Worm (Caenorhabditis elegans): ENCODE data around the gene mutd-1.
A peak's percentile ranks its signal among the peaks of the same experiment; 100 is the strongest.

Gene mutd-1

ce11 chrIV:7153362-7153761 lies 19.5 kb upstream of the mutd-1 start, which contains the start of gene C34D4.3:
Gene C34D4.3 (plus strand): TSS chrIV:7153662.
- TF ChIP-seq hmbx-1 (tag; optimal IDR thresholded peaks at IDR 0.05) (no peak), ceh-36 (tag; optimal IDR thresholded peaks at IDR 0.05) (no peak), ama-1 (optimal IDR thresholded peaks at IDR 0.05) (no peak), tbx-11 (GFP tag; IDR thresholded peaks at IDR 0.05) (no peak), hnd-1 (tag; optimal IDR thresholded peaks at IDR 0.05) (no peak), hmg-4 (GFP tag; optimal IDR thresholded peaks at IDR 0.05) (no peak), F13C5.2 (tag; optimal IDR thresholded peaks at IDR 0.05) (no peak), ceh-13 (GFP tag; optimal IDR thresholded peaks at IDR 0.05) (no peak), tbx-37 (GFP tag; conservative IDR thresholded peaks at IDR 0.05) (no peak), sea-1 (GFP tag; conservative IDR thresholded peaks at IDR 0.05) (no peak), flt-1 (GFP tag; IDR thresholded peaks at IDR 0.05) (no peak), tra-4 (tag; optimal IDR thresholded peaks at IDR 0.05) (no peak), pes-1 (GFP tag; IDR thresholded peaks at IDR 0.05) (no peak), ets-7 (tag; optimal IDR thresholded peaks at IDR 0.05) (no peak), aly-1 (tag; optimal IDR thresholded peaks at IDR 0.05) (no peak), B0310.2 (tag; optimal IDR thresholded peaks at IDR 0.05) (no peak)

ce11 chrIV:7152409-7152808 lies 18.5 kb upstream of the mutd-1 start, which contains the start of gene col-113:
Gene col-113 (minus strand): TSS chrIV:7152509.
- TF ChIP-seq tra-4 (tag; optimal IDR thresholded peaks at IDR 0.05) (no peak), sea-1 (GFP tag; conservative IDR thresholded peaks at IDR 0.05) (no peak), hmg-4 (GFP tag; optimal IDR thresholded peaks at IDR 0.05) (no peak), aly-1 (tag; optimal IDR thresholded peaks at IDR 0.05) (no peak)

- TF ChIP-seq flt-1 (GFP tag; IDR thresholded peaks at IDR 0.05) (no peak), ceh-13 (GFP tag; optimal IDR thresholded peaks at IDR 0.05) (no peak), tra-4 (tag; optimal IDR thresholded peaks at IDR 0.05) (no peak), hnd-1 (tag; optimal IDR thresholded peaks at IDR 0.05) (no peak), pes-1 (GFP tag; IDR thresholded peaks at IDR 0.05) (no peak), scrt-1 (GFP tag; IDR thresholded peaks at IDR 0.05) (no peak), sea-1 (GFP tag; conservative IDR thresholded peaks at IDR 0.05) (no peak), hmg-4 (GFP tag; optimal IDR thresholded peaks at IDR 0.05) (peak; percentile 14), tbx-37 (GFP tag; conservative IDR thresholded peaks at IDR 0.05) (no peak)
Measured at ce11 chrIV:7149020-7149601, 15.2 kb upstream of the mutd-1 start, which contains the start of gene C34D4.4. Gene C34D4.4 (plus strand): TSS chrIV:7149361.

- TF ChIP-seq sea-1 (GFP tag; conservative IDR thresholded peaks at IDR 0.05) (no peak), pes-1 (GFP tag; IDR thresholded peaks at IDR 0.05) (no peak), hmg-4 (GFP tag; optimal IDR thresholded peaks at IDR 0.05) (no peak), hnd-1 (tag; optimal IDR thresholded peaks at IDR 0.05) (no peak), ama-1 (optimal IDR thresholded peaks at IDR 0.05) (no peak), tbx-11 (GFP tag; IDR thresholded peaks at IDR 0.05) (no peak)
Measured at ce11 chrIV:7147722-7148121, 13.8 kb upstream of the mutd-1 start.

- no peak for TF ChIP-seq ceh-36 (tag; optimal IDR thresholded peaks at IDR 0.05)
- TF ChIP-seq tra-4 (tag; optimal IDR thresholded peaks at IDR 0.05), result no peak
- no peak for TF ChIP-seq scrt-1 (GFP tag; IDR thresholded peaks at IDR 0.05)
- TF ChIP-seq hnd-1 (tag; optimal IDR thresholded peaks at IDR 0.05), result no peak
- TF ChIP-seq flt-1 (GFP tag; IDR thresholded peaks at IDR 0.05), result no peak
- TF ChIP-seq tbx-11 (GFP tag; IDR thresholded peaks at IDR 0.05), result no peak
- no peak for TF ChIP-seq aly-1 (tag; optimal IDR thresholded peaks at IDR 0.05)
- TF ChIP-seq ets-7 (tag; optimal IDR thresholded peaks at IDR 0.05), result no peak
- no peak for TF ChIP-seq ama-1 (optimal IDR thresholded peaks at IDR 0.05)
- TF ChIP-seq F13C5.2 (tag; optimal IDR thresholded peaks at IDR 0.05), result no peak
- no peak for TF ChIP-seq hmg-4 (GFP tag; optimal IDR thresholded peaks at IDR 0.05)
- TF ChIP-seq B0310.2 (tag; optimal IDR thresholded peaks at IDR 0.05), result no peak
- TF ChIP-seq sea-1 (GFP tag; conservative IDR thresholded peaks at IDR 0.05), result no peak
- no peak for TF ChIP-seq ceh-13 (GFP tag; optimal IDR thresholded peaks at IDR 0.05)
- no peak for TF ChIP-seq hmbx-1 (tag; optimal IDR thresholded peaks at IDR 0.05)
Measured at ce11 chrIV:7144670-7145257, 10.9 kb upstream of the mutd-1 start, which contains the start of gene hecd-1. Gene hecd-1 (minus strand): TSS chrIV:7144720.

ce11 chrIV:7139143-7139542 lies 5.3 kb upstream of the mutd-1 start:
- TF ChIP-seq ceh-36 (tag; optimal IDR thresholded peaks at IDR 0.05) (no peak), tra-4 (tag; optimal IDR thresholded peaks at IDR 0.05) (no peak)

ce11 chrIV:7133140-7133539 lies 743 bp downstream of the mutd-1 start, which contains the start of gene cyn-12:
Gene cyn-12 (minus strand): TSS chrIV:7133217.
- TF ChIP-seq tbx-37 (GFP tag; conservative IDR thresholded peaks at IDR 0.05) (0 out of 2 replicates have a peak, but pooled peaks have one; percentile 14), hmg-4 (GFP tag; optimal IDR thresholded peaks at IDR 0.05) (no peak)

- TF ChIP-seq tbx-11 (GFP tag; IDR thresholded peaks at IDR 0.05), result no peak
- no peak for TF ChIP-seq tbx-37 (GFP tag; conservative IDR thresholded peaks at IDR 0.05)
Measured at ce11 chrIV:7131780-7132179, 2.1 kb downstream of the mutd-1 start, which contains the start of gene grsp-3. Gene grsp-3 (minus strand): TSS chrIV:7131928.

All from whole organism, early embryonic.